Worm (Caenorhabditis elegans) whole organism, young adult: ENCODE results near the gene C27F2.4.

Experiments used
- ama-1 ChIP-seq, 3 experiments: fragments of 150-350 bp in 1 of 3; sonication (generic microtip) in 2 of 3; optimal IDR thresholded peaks; 2 replicates each; lab custom pipeline; 2014 to 2018; ENCODE audit warnings: missing biosample characterization in 2 of 3, missing genetic modification characterization in 2 of 3, missing genetic modification reagents in 2 of 3
- unc-62 ChIP-seq: fragments of 150-350 bp; optimal IDR thresholded peaks from 2 replicates; lab custom pipeline; 2014; ENCODE audit warnings: missing biosample characterization, missing genetic modification reagents, missing genetic modification characterization
- zfh-2 ChIP-seq: fragments of 200-800 bp; sonication (Bioruptor generic); conservative IDR thresholded peaks from 2 replicates; pipeline ENCODE4 v1.3.6; 2022; ENCODE audit warnings: missing genetic modification reagents, missing genetic modification characterization, missing compliant biosample characterization

DNA sequence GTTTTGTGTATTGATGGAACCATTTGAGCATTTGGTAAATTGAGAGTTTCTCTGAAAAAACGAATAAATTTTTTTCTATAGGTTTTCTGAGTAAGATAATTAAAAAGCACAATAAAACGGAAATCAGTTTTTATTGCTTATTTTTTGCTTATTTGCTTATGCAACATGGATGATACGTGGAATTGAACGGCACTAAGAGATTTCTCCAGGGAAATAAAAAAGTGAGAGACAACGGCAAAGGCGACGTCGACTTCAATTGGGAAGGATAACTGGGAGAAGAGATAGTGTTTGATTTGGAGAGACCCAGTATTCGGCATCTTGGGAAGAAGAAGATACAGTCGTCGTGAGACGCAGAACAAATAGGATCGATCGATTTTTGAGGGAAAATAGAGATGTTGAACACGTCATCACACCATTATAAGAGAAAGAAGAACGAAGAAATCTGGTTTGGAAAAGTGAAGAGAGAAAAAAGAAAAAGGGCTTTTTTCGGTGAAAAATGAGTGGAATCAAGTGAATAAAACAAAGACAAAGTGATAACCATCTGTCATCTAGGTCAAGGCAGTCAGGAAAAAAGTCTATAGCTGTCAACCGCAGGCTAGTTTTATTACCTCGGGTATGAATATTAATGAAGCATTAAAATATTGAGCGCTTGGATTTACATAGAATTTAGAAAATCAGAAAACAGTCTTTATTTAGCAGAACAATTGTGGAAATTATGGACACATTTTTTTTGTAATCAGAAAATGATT is 38.2 kb upstream of the C27F2.4 start, which contains the start of gene tmem-131:
- TF ChIP-seq unc-62 (GFP tag; lab: Kevin White, UChicago), result no peak
- no peak for TF ChIP-seq zfh-2 (GFP tag; lab: Robert Waterston, UW)
- TF ChIP-seq ama-1 (optimal IDR thresholded peaks at IDR 0.05; lab: Kevin White, UChicago), result no peak
- no peak for TF ChIP-seq ama-1 (GFP tag; optimal IDR thresholded peaks at IDR 0.05; lab: Kevin White, UChicago)
